Worm (Caenorhabditis elegans) whole organism, L4 larva: ENCODE results near the gene nhr-12.

ENCODE experiments used
- hmg-1.1 ChIP-seq: fragments of 200-800 bp; sonication (Bioruptor generic); IDR thresholded peaks from 2 replicates; pipeline ENCODE4 v1.3.6; 2022; ENCODE audit warnings: missing genetic modification reagents, missing genetic modification characterization, missing compliant biosample characterization
- snpc-4 ChIP-seq: fragments of 150-350 bp; optimal IDR thresholded peaks from 2 replicates; lab custom pipeline; 2014; ENCODE audit warnings: missing biosample characterization, missing genetic modification characterization

ce11 chrV:10123324-10123723, 39.5 kb upstream of the nhr-12 start, which contains the start of gene C08B6.6:
- TF ChIP-seq hmg-1.1 (GFP tag; lab: Robert Waterston, UW) (no peak), snpc-4 (no peak)
